Fruit fly (Drosophila melanogaster) whole organism, embryonic: ENCODE results near the gene Ufd4.

ENCODE experiments used
- Antp ChIP-seq: fragments of 200-800 bp; sonication (Bioruptor generic); optimal IDR thresholded peaks from 3 replicates; lab custom pipeline; 2016; ENCODE audit warnings: missing biosample characterization, missing genetic modification characterization
- BEAF-32 ChIP-seq: fragments of 200-800 bp; sonication (Bioruptor generic); optimal IDR thresholded peaks from 3 replicates; lab custom pipeline; 2017; ENCODE audit warnings: missing biosample characterization, missing genetic modification characterization, mild to moderate bottlenecking, moderate library complexity, missing genetic modification reagents
- CG10654 ChIP-seq: fragments of 200-800 bp; sonication (Bioruptor generic); optimal IDR thresholded peaks from 2 replicates; lab custom pipeline; 2016; ENCODE audit warnings: missing biosample characterization, missing genetic modification characterization
- CG10959 ChIP-seq: fragments of 200-800 bp; sonication (Bioruptor generic); IDR thresholded peaks from 2 replicates; pipeline ENCODE4 v1.3.6; 2022; ENCODE audit warnings: missing biosample characterization, missing genetic modification characterization
- CG1603 ChIP-seq: fragments of 200-800 bp; sonication (Bioruptor generic); optimal IDR thresholded peaks from 2 replicates; lab custom pipeline; 2019; ENCODE audit warnings: missing biosample characterization, mild to moderate bottlenecking, missing genetic modification characterization, moderate library complexity
- CG17568 ChIP-seq: fragments of 200-800 bp; sonication (Bioruptor generic); optimal IDR thresholded peaks from 2 replicates; lab custom pipeline; 2018; ENCODE audit warnings: missing biosample characterization, mild to moderate bottlenecking, missing genetic modification characterization, moderate library complexity
- CG3281 ChIP-seq: fragments of 200-800 bp; sonication (Bioruptor generic); optimal IDR thresholded peaks from 3 replicates; lab custom pipeline; 2017; ENCODE audit warnings: missing biosample characterization, mild to moderate bottlenecking, missing genetic modification characterization
- CG4730 ChIP-seq: fragments of 200-800 bp; sonication (Bioruptor generic); IDR thresholded peaks from 2 replicates; pipeline ENCODE4 v1.3.6; 2022; ENCODE audit warnings: missing biosample characterization, missing genetic modification characterization
- CG8290 ChIP-seq, 3 experiments: fragments of 200-800 bp; sonication (Bioruptor generic); optimal IDR thresholded peaks; 2 replicates each; lab custom pipeline; 2016 to 2019; ENCODE audit warnings: missing biosample characterization in 3 of 3, missing genetic modification characterization in 3 of 3, mild to moderate bottlenecking in 2 of 3, moderate library complexity in 1 of 3
- CG9437 ChIP-seq: fragments of 200-800 bp; sonication (Bioruptor generic); optimal IDR thresholded peaks from 2 replicates; lab custom pipeline; 2018; ENCODE audit warnings: missing biosample characterization, mild to moderate bottlenecking, missing genetic modification characterization
- CG9797 ChIP-seq: fragments of 200-800 bp; sonication (Bioruptor generic); optimal IDR thresholded peaks from 3 replicates; lab custom pipeline; 2018; ENCODE audit warnings: missing biosample characterization, mild to moderate bottlenecking, missing genetic modification characterization
- D ChIP-seq, 2 experiments: fragments of 200-800 bp in 1 of 2; fragments of >200 bp in 1 of 2; sonication (Bioruptor generic) in 1 of 2; optimal IDR thresholded peaks; 2 replicates in 1 of 2; 3 replicates in 1 of 2; lab custom pipeline; 2017; ENCODE audit warnings: mild to moderate bottlenecking in 1 of 2, missing biosample characterization in 1 of 2, missing genetic modification characterization in 1 of 2, missing genetic modification reagents in 1 of 2
- D19A ChIP-seq: fragments of 200-800 bp; optimal IDR thresholded peaks from 3 replicates; lab custom pipeline; 2019; ENCODE audit warnings: missing biosample characterization, mild to moderate bottlenecking, missing genetic modification characterization, moderate library complexity
- D19B ChIP-seq: fragments of 200-800 bp; sonication (Bioruptor generic); optimal IDR thresholded peaks from 2 replicates; lab custom pipeline; 2017; ENCODE audit warnings: missing biosample characterization, mild to moderate bottlenecking, missing genetic modification characterization
- Doc3 ChIP-seq: fragments of 200-800 bp; sonication (Bioruptor generic); IDR thresholded peaks from 3 replicates; pipeline ENCODE4 v1.3.6; 2022; ENCODE audit warnings: missing biosample characterization, missing genetic modification characterization; ENCODE audit not compliant: partially characterized antibody
- Elba2 ChIP-seq: fragments of 200-800 bp; sonication (Bioruptor generic); optimal IDR thresholded peaks from 3 replicates; lab custom pipeline; 2016; ENCODE audit warnings: missing biosample characterization, missing genetic modification characterization
- HLH4C ChIP-seq: fragments of 200-800 bp; sonication (Bioruptor generic); IDR thresholded peaks from 3 replicates; pipeline ENCODE4 v1.3.6; 2022; ENCODE audit warnings: missing biosample characterization, missing genetic modification characterization; ENCODE audit not compliant: partially characterized antibody
- Hr39 ChIP-seq: fragments of >200 bp; optimal IDR thresholded peaks from 2 replicates; lab custom pipeline; 2017
- Hr78 ChIP-seq, 2 experiments: fragments of 200-800 bp in 1 of 2; fragments of >200 bp in 1 of 2; sonication (Bioruptor generic) in 1 of 2; optimal IDR thresholded peaks; 2 replicates each; lab custom pipeline; 2017 to 2019; ENCODE audit warnings: missing biosample characterization in 2 of 2, missing genetic modification characterization in 2 of 2, mild to moderate bottlenecking in 1 of 2, moderate library complexity in 1 of 2
- MBD-R2 ChIP-seq: fragments of 200-800 bp; sonication (Bioruptor generic); IDR thresholded peaks from 2 replicates; pipeline ENCODE4 v1.3.6; 2022; ENCODE audit warnings: missing biosample characterization, missing genetic modification characterization
- Myb ChIP-seq: fragments of 200-800 bp; sonication (Bioruptor generic); optimal IDR thresholded peaks from 2 replicates; lab custom pipeline; 2016; ENCODE audit warnings: missing biosample characterization, missing genetic modification characterization
- Nf-YB ChIP-seq: fragments of 200-800 bp; sonication (Bioruptor generic); optimal IDR thresholded peaks from 3 replicates; lab custom pipeline; 2019; ENCODE audit warnings: missing biosample characterization, mild to moderate bottlenecking, missing genetic modification characterization, moderate library complexity
- Pdp1 ChIP-seq, 2 experiments: fragments of 200-800 bp; sonication (Bioruptor generic); optimal IDR thresholded peaks; 3 replicates each; lab custom pipeline; 2016; ENCODE audit warnings: missing biosample characterization in 2 of 2, missing genetic modification characterization in 2 of 2, mild to moderate bottlenecking in 1 of 2, moderate library complexity in 1 of 2
- Vsx1 ChIP-seq: fragments of 200-800 bp; sonication (Bioruptor generic); optimal IDR thresholded peaks from 2 replicates; lab custom pipeline; 2017; ENCODE audit warnings: missing biosample characterization, mild to moderate bottlenecking, missing genetic modification characterization, missing genetic modification reagents
- ash1 ChIP-seq: fragments of 200-800 bp; sonication (Bioruptor generic); optimal IDR thresholded peaks from 2 replicates; lab custom pipeline; 2018; ENCODE audit warnings: missing biosample characterization, mild to moderate bottlenecking, missing genetic modification characterization
- bbx ChIP-seq: fragments of 200-800 bp; sonication (Bioruptor generic); IDR thresholded peaks from 2 replicates; pipeline ENCODE4 v1.3.6; 2022; ENCODE audit warnings: missing biosample characterization, missing genetic modification characterization; ENCODE audit not compliant: partially characterized antibody
- caup ChIP-seq: fragments of 200-800 bp; sonication (Bioruptor generic); optimal IDR thresholded peaks from 3 replicates; lab custom pipeline; 2017; ENCODE audit warnings: missing biosample characterization, mild to moderate bottlenecking, missing genetic modification characterization, moderate library complexity; ENCODE audit not compliant: severe bottlenecking
- emc ChIP-seq: fragments of 200-800 bp; sonication (Bioruptor generic); optimal IDR thresholded peaks from 2 replicates; lab custom pipeline; 2016; ENCODE audit warnings: missing biosample characterization, missing genetic modification characterization
- gfzf ChIP-seq: fragments of 200-800 bp; sonication (Bioruptor generic); optimal IDR thresholded peaks from 2 replicates; lab custom pipeline; 2016; ENCODE audit warnings: missing biosample characterization, mild to moderate bottlenecking, missing genetic modification characterization, moderate library complexity
- kay ChIP-seq: fragments of 200-800 bp; sonication (Bioruptor generic); optimal IDR thresholded peaks from 2 replicates; lab custom pipeline; 2016; ENCODE audit warnings: missing biosample characterization, missing genetic modification characterization
- row ChIP-seq: fragments of 200-800 bp; sonication (Bioruptor generic); IDR thresholded peaks from 3 replicates; pipeline ENCODE4 v1.3.6; 2022; ENCODE audit warnings: missing biosample characterization, missing genetic modification characterization
- sens ChIP-seq: fragments of 200-800 bp; sonication (Bioruptor generic); peaks from one replicate; lab custom pipeline; 2016; ENCODE audit warnings: missing biosample characterization, missing genetic modification characterization
- slp2 ChIP-seq: fragments of 200-800 bp; sonication (Bioruptor generic); optimal IDR thresholded peaks from 2 replicates; lab custom pipeline; 2016; ENCODE audit warnings: missing biosample characterization, missing genetic modification characterization
- sug ChIP-seq: fragments of 200-800 bp; optimal IDR thresholded peaks from 2 replicates; lab custom pipeline; 2019; ENCODE audit warnings: missing biosample characterization, mild to moderate bottlenecking, missing genetic modification characterization, moderate library complexity
- tin ChIP-seq: fragments of 200-800 bp; sonication (Bioruptor generic); optimal IDR thresholded peaks from 3 replicates; lab custom pipeline; 2016; ENCODE audit warnings: missing biosample characterization, missing genetic modification characterization
- tup ChIP-seq: fragments of 200-800 bp; sonication (Bioruptor generic); optimal IDR thresholded peaks from 2 replicates; lab custom pipeline; 2016; ENCODE audit warnings: missing biosample characterization, mild to moderate bottlenecking, missing genetic modification characterization, moderate library complexity
- zen ChIP-seq: fragments of 200-800 bp; sonication (Bioruptor generic); optimal IDR thresholded peaks from 3 replicates; lab custom pipeline; 2018; ENCODE audit warnings: missing biosample characterization, mild to moderate bottlenecking, missing genetic modification characterization, moderate library complexity

Ufd4 gene

dm6 chr2L:10327790-10328189, 35.6 kb upstream of the Ufd4 start, which contains the start of gene RnrL (continued):
- TF ChIP-seq Hr78 (GFP tag; optimal IDR thresholded peaks at IDR 0.05; lab: Kevin White, UChicago) (no peak), Antp (GFP tag; lab: Kevin White, UChicago) (no peak), Vsx1 (GFP tag; lab: Kevin White, UChicago) (no peak), BEAF-32 (GFP tag; lab: Kevin White, UChicago) (peak; percentile 7), MBD-R2 (GFP tag; lab: Robert Waterston, UW) (peak; percentile 37), tup (GFP tag; lab: Kevin White, UChicago) (no peak), CG10959 (GFP tag; lab: Robert Waterston, UW) (no peak), Nf-YB (no peak), caup (GFP tag; lab: Kevin White, UChicago) (no peak), zen (tag; lab: Kevin White, UChicago) (no peak), CG4730 (GFP tag; lab: Robert Waterston, UW) (no peak), Elba2 (no peak), Doc3 (GFP tag; lab: Robert Waterston, UW) (no peak), CG10654 (GFP tag; lab: Kevin White, UChicago) (no peak), CG9437 (GFP tag; lab: Kevin White, UChicago) (no peak), HLH4C (no peak), CG1603 (tag; lab: Kevin White, UChicago) (peak; percentile 95), emc (GFP tag; lab: Kevin White, UChicago) (no peak), sens (GFP tag; lab: Kevin White, UChicago) (peak; percentile 10), CG17568 (no peak), CG8290 (GFP tag; optimal IDR thresholded peaks at IDR 0.05; lab: Kevin White, UChicago) (peak; percentile 46), CG8290 (tag; optimal IDR thresholded peaks at IDR 0.05; lab: Kevin White, UChicago) (no peak), Hr39 (lab: Kevin White, UChicago) (no peak), CG9797 (peak; percentile 59), slp2 (GFP tag; lab: Kevin White, UChicago) (no peak), gfzf (peak; percentile 64), CG3281 (no peak), D (optimal IDR thresholded peaks at IDR 0.05; lab: Kevin White, UChicago) (no peak), D (GFP tag; optimal IDR thresholded peaks at IDR 0.05; lab: Kevin White, UChicago) (no peak)

DNA sequence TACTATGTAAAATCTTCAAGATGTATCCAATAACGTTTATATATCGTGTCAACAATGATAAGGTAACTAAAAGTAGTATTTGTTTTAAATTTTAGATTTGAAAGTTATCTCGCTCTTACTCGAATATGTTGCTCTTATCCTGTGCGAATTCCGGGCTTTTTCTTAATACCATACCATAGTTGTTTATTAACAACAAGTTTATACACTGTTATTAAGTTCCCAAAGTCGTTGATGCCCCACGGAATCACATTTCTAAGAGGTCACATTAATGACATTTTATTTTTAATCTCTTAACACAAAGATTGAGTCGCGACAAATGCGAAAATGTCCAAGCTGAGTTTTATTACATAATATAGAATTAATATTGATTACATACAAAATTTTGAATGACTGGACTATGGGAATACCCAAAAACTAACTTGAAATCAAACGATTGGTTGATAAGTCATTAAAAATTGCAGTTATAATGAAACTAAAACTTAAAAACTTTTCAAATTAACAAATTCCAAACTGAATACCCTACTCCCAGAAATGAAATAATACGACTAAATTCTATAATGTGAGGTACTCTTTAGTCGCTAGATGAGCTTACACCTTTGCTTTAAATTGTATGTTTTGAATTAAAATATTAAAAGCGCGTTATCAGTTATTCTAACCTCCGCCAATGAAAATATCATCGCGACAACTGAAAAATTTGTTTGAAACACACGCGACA, 30.8 kb upstream of the Ufd4 start, which contains the start of gene CG5381:
Gene CG5381 (minus strand): TSS at position 330 of the 715 bp plus-strand sequence.
- TF ChIP-seq Myb (GFP tag; lab: Kevin White, UChicago) (no peak), D19B (GFP tag; lab: Kevin White, UChicago) (peak; percentile 96), Pdp1 (GFP tag; optimal IDR thresholded peaks at IDR 0.05; lab: Kevin White, UChicago) (peak in 1 of 2 experiments; percentile 82), tin (GFP tag; lab: Kevin White, UChicago) (no peak), row (GFP tag; lab: Robert Waterston, UW) (peak; percentile 44; the same call in 2 of the 3 replicates), sug (tag; lab: Kevin White, UChicago) (peak; percentile 15)

- TF ChIP-seq kay (GFP tag; lab: Kevin White, UChicago), result no peak
- TF ChIP-seq D19A (tag; lab: Kevin White, UChicago), result peak; percentile 18
- TF ChIP-seq CG4730 (GFP tag; lab: Robert Waterston, UW), result no peak
- TF ChIP-seq bbx (GFP tag; lab: Robert Waterston, UW), result no peak
- peak; percentile 50 for TF ChIP-seq sens (GFP tag; lab: Kevin White, UChicago)
- no peak for TF ChIP-seq ash1
Measured at dm6 chr2L:10322176-10322575, 30.0 kb upstream of the Ufd4 start, which contains the start of gene CG4995. CG4995 (plus strand) TSS chr2L:10322476.
